Fruit fly (Drosophila melanogaster) whole organism, prepupa: ENCODE data around the gene Gnpat.

Source experiments
- CG34406 ChIP-seq: fragments of 200-800 bp; sonication (Bioruptor generic); optimal IDR thresholded peaks from 3 replicates; lab custom pipeline; 2016; ENCODE audit warnings: missing biosample characterization, missing genetic modification characterization
- Gug ChIP-seq: fragments of 200-800 bp; sonication (Bioruptor generic); IDR thresholded peaks from 2 replicates; pipeline ENCODE4 v1.3.6; 2022; ENCODE audit warnings: missing biosample characterization, missing genetic modification characterization
- Hr39 ChIP-seq: fragments of 200-800 bp; sonication (Bioruptor generic); optimal IDR thresholded peaks from 2 replicates; lab custom pipeline; 2016; ENCODE audit warnings: missing biosample characterization, missing genetic modification characterization
- Hr4 ChIP-seq: fragments of 200-800 bp; sonication (Bioruptor generic); optimal IDR thresholded peaks from 3 replicates; lab custom pipeline; 2016; ENCODE audit warnings: missing biosample characterization, missing genetic modification characterization
- OdsH ChIP-seq: fragments of 200-800 bp; sonication (Bioruptor generic); optimal IDR thresholded peaks from 3 replicates; lab custom pipeline; 2016; ENCODE audit warnings: missing biosample characterization, missing genetic modification characterization
- fd85E ChIP-seq: fragments of 200-800 bp; sonication (Bioruptor generic); optimal IDR thresholded peaks from 3 replicates; lab custom pipeline; 2016; ENCODE audit warnings: missing biosample characterization, missing genetic modification characterization

- TF ChIP-seq CG34406 (GFP tag; lab: Kevin White, UChicago): no peak
- peak; percentile 2 for TF ChIP-seq Hr4
- no peak for TF ChIP-seq OdsH (GFP tag; lab: Kevin White, UChicago)
- TF ChIP-seq fd85E (GFP tag; lab: Kevin White, UChicago): no peak
- TF ChIP-seq Gug: no peak
- no peak for TF ChIP-seq Hr39 (GFP tag; lab: Kevin White, UChicago)
Measured at dm6 chr3R:25446482-25447300, 44.0 kb downstream of the Gnpat start.
